Fruit fly (Drosophila melanogaster) Kc167 (cell line): ENCODE results near the gene CG2126.

Source experiments
- Myc ChIP-seq: fragments of >200 bp; optimal IDR thresholded peaks from 2 replicates; lab custom pipeline; 2017; ENCODE audit warnings: missing external identifiers
- Sin3A ChIP-seq: fragments of >200 bp; optimal IDR thresholded peaks from 2 replicates; lab custom pipeline; 2018; ENCODE audit warnings: missing external identifiers
- h ChIP-seq: fragments of >200 bp; optimal IDR thresholded peaks from 3 replicates; lab custom pipeline; 2018; ENCODE audit warnings: missing external identifiers
- insv ChIP-seq: fragments of >200 bp; optimal IDR thresholded peaks from 3 replicates; lab custom pipeline; 2018; ENCODE audit warnings: missing external identifiers
- psq ChIP-seq: fragments of >200 bp; optimal IDR thresholded peaks from 2 replicates; lab custom pipeline; 2017; ENCODE audit warnings: missing external identifiers
- ttk ChIP-seq: sonication (Bioruptor generic); optimal IDR thresholded peaks from 2 replicates; lab custom pipeline; 2017; ENCODE audit warnings: missing external identifiers

The CG2126 gene

dm6 chr3R:31776583-31777362 lies at the start of gene CG2126, which contains the start of gene faf:
CG2126 (minus strand) TSS chr3R:31776652.
faf (plus strand) TSS chr3R:31777020.
- TF ChIP-seq h (no peak), ttk (lab: Kevin White, UChicago) (no peak), Myc (no peak), psq (lab: Kevin White, UChicago) (no peak), Sin3A (lab: Kevin White, UChicago) (no peak), insv (lab: Kevin White, UChicago) (no peak)

- TF ChIP-seq psq (lab: Kevin White, UChicago) (no peak), Myc (no peak), Sin3A (lab: Kevin White, UChicago) (no peak), h (no peak), ttk (lab: Kevin White, UChicago) (no peak), insv (lab: Kevin White, UChicago) (no peak)
Measured at dm6 chr3R:31825571-31826068, 49.2 kb upstream of the CG2126 start.

- TF ChIP-seq insv (lab: Kevin White, UChicago) (no peak), psq (lab: Kevin White, UChicago) (no peak), ttk (lab: Kevin White, UChicago) (no peak)
Measured at dm6 chr3R:31824200-31824599, 47.7 kb upstream of the CG2126 start.

- TF ChIP-seq Myc (no peak), psq (lab: Kevin White, UChicago) (no peak), insv (lab: Kevin White, UChicago) (no peak), Sin3A (lab: Kevin White, UChicago) (no peak), ttk (lab: Kevin White, UChicago) (no peak), h (no peak)
Measured at dm6 chr3R:31822462-31822861, 46.0 kb upstream of the CG2126 start.

dm6 chr3R:31812976-31813298 lies 36.5 kb upstream of the CG2126 start:
- TF ChIP-seq ttk (lab: Kevin White, UChicago) (no peak), insv (lab: Kevin White, UChicago) (no peak), psq (lab: Kevin White, UChicago) (no peak), h (no peak), Myc (no peak), Sin3A (lab: Kevin White, UChicago) (no peak)

- TF ChIP-seq insv (lab: Kevin White, UChicago) (no peak), ttk (lab: Kevin White, UChicago) (no peak), psq (lab: Kevin White, UChicago) (no peak), Sin3A (lab: Kevin White, UChicago) (no peak), Myc (no peak), h (no peak)
Measured at dm6 chr3R:31812117-31812975, 35.9 kb upstream of the CG2126 start, which contains the start of the genes FeCH and RhoGAP100F. FeCH (minus strand) TSS chr3R:31812296. RhoGAP100F (plus strand) TSS chr3R:31812609.

dm6 chr3R:31810073-31810530 lies 33.6 kb upstream of the CG2126 start, which contains the start of gene Rift:
Rift (minus strand) TSS chr3R:31810186.
- TF ChIP-seq Sin3A (lab: Kevin White, UChicago) = no peak
- TF ChIP-seq h = no peak
- no peak for TF ChIP-seq Myc
- TF ChIP-seq psq (lab: Kevin White, UChicago) = no peak
- TF ChIP-seq ttk (lab: Kevin White, UChicago) = no peak
- no peak for TF ChIP-seq insv (lab: Kevin White, UChicago)

dm6 chr3R:31809622-31810021 lies 33.2 kb upstream of the CG2126 start:
- TF ChIP-seq ttk (lab: Kevin White, UChicago) (no peak), Myc (no peak), psq (lab: Kevin White, UChicago) (no peak), h (no peak), insv (lab: Kevin White, UChicago) (no peak), Sin3A (lab: Kevin White, UChicago) (no peak)

- no peak for TF ChIP-seq Sin3A (lab: Kevin White, UChicago)
- TF ChIP-seq h = no peak
- TF ChIP-seq insv (lab: Kevin White, UChicago) = no peak
- TF ChIP-seq Myc = no peak
- TF ChIP-seq psq (lab: Kevin White, UChicago) = no peak
- no peak for TF ChIP-seq ttk (lab: Kevin White, UChicago)
Measured at dm6 chr3R:31808571-31808970, 32.1 kb upstream of the CG2126 start.

dm6 chr3R:31805228-31805738 lies 28.8 kb upstream of the CG2126 start, which contains the start of the genes CG42233 and CG1971:
CG42233 (minus strand) TSS chr3R:31805278.
CG1971 (plus strand) TSS chr3R:31805468.
- no peak for TF ChIP-seq ttk (lab: Kevin White, UChicago)
- no peak for TF ChIP-seq insv (lab: Kevin White, UChicago)
- TF ChIP-seq Myc = no peak
- no peak for TF ChIP-seq psq (lab: Kevin White, UChicago)
- no peak for TF ChIP-seq h
- TF ChIP-seq Sin3A (lab: Kevin White, UChicago) = no peak

dm6 chr3R:31800663-31801062 lies 24.2 kb upstream of the CG2126 start, which contains the start of gene Ir100a:
Ir100a (plus strand) TSS chr3R:31800963.
- no peak for TF ChIP-seq Myc
- TF ChIP-seq ttk (lab: Kevin White, UChicago) = no peak
- TF ChIP-seq h = no peak
- no peak for TF ChIP-seq insv (lab: Kevin White, UChicago)
- no peak for TF ChIP-seq Sin3A (lab: Kevin White, UChicago)
- TF ChIP-seq psq (lab: Kevin White, UChicago) = no peak
